Fruit fly (Drosophila melanogaster) whole organism, embryonic: Measurements from ENCODE around the gene Arp3.

ENCODE experiments used
- ATbp ChIP-seq: fragments of 200-800 bp; sonication (Bioruptor generic); optimal IDR thresholded peaks from 2 replicates; lab custom pipeline; 2017; ENCODE audit warnings: missing biosample characterization, mild to moderate bottlenecking, missing genetic modification characterization, missing genetic modification reagents
- Antp ChIP-seq: fragments of 200-800 bp; sonication (Bioruptor generic); optimal IDR thresholded peaks from 3 replicates; lab custom pipeline; 2016; ENCODE audit warnings: missing biosample characterization, missing genetic modification characterization
- Blimp-1 ChIP-seq: fragments of 200-800 bp; sonication (Bioruptor generic); optimal IDR thresholded peaks from 3 replicates; lab custom pipeline; 2018; ENCODE audit warnings: missing biosample characterization, missing genetic modification characterization, mild to moderate bottlenecking, moderate library complexity, missing genetic modification reagents
- CG10147 ChIP-seq: fragments of 200-800 bp; sonication (Bioruptor generic); optimal IDR thresholded peaks from 2 replicates; lab custom pipeline; 2019; ENCODE audit warnings: missing biosample characterization, mild to moderate bottlenecking, missing genetic modification characterization, moderate library complexity
- CG10321 ChIP-seq: fragments of 200-800 bp; sonication (Bioruptor generic); IDR thresholded peaks from 2 replicates; pipeline ENCODE4 v1.3.6; 2022; ENCODE audit warnings: missing biosample characterization, missing genetic modification characterization
- CG10462 ChIP-seq: fragments of 200-800 bp; sonication (Bioruptor generic); optimal IDR thresholded peaks from 2 replicates; lab custom pipeline; 2016; ENCODE audit warnings: missing biosample characterization, missing genetic modification characterization
- CG10543 ChIP-seq: fragments of 200-800 bp; sonication (Bioruptor generic); optimal IDR thresholded peaks from 3 replicates; lab custom pipeline; 2017; ENCODE audit warnings: missing biosample characterization, mild to moderate bottlenecking, missing genetic modification characterization, moderate library complexity
- CG10654 ChIP-seq: fragments of 200-800 bp; sonication (Bioruptor generic); optimal IDR thresholded peaks from 2 replicates; lab custom pipeline; 2016; ENCODE audit warnings: missing biosample characterization, missing genetic modification characterization
- CG11398 ChIP-seq: fragments of 200-800 bp; sonication (Bioruptor generic); optimal IDR thresholded peaks from 2 replicates; lab custom pipeline; 2016; ENCODE audit warnings: missing biosample characterization, missing genetic modification characterization
- CG11560 ChIP-seq: fragments of 200-800 bp; sonication (Bioruptor generic); IDR thresholded peaks from 3 replicates; pipeline ENCODE4 v1.3.6; 2022; ENCODE audit warnings: missing biosample characterization, missing genetic modification characterization
- CG11695 ChIP-seq: fragments of 200-800 bp; sonication (Bioruptor generic); IDR thresholded peaks from 3 replicates; pipeline ENCODE4 v1.3.6; 2022; ENCODE audit warnings: missing biosample characterization, missing genetic modification characterization
- CG12155 ChIP-seq: fragments of 200-800 bp; sonication (Bioruptor generic); optimal IDR thresholded peaks from 3 replicates; lab custom pipeline; 2016; ENCODE audit warnings: missing biosample characterization, missing genetic modification characterization
- CG14441 ChIP-seq: fragments of 200-800 bp; sonication (Bioruptor generic); IDR thresholded peaks from 2 replicates; pipeline ENCODE4 v1.3.6; 2022; ENCODE audit warnings: missing biosample characterization, missing genetic modification characterization
- CG15011 ChIP-seq: fragments of 200-800 bp; sonication (Bioruptor generic); optimal IDR thresholded peaks from 3 replicates; lab custom pipeline; 2018; ENCODE audit warnings: missing biosample characterization, mild to moderate bottlenecking, missing genetic modification characterization
- CG15514 ChIP-seq: fragments of 200-800 bp; sonication (Bioruptor generic); optimal IDR thresholded peaks from 3 replicates; lab custom pipeline; 2017; ENCODE audit warnings: missing biosample characterization, missing genetic modification characterization, mild to moderate bottlenecking, moderate library complexity, missing genetic modification reagents
- CG17612 ChIP-seq: fragments of 200-800 bp; sonication (Bioruptor generic); IDR thresholded peaks from 2 replicates; pipeline ENCODE4 v1.3.6; 2022; ENCODE audit warnings: missing biosample characterization, missing genetic modification characterization
- CG1792 ChIP-seq: fragments of 200-800 bp; sonication (Bioruptor generic); optimal IDR thresholded peaks from 2 replicates; lab custom pipeline; 2016; ENCODE audit warnings: missing biosample characterization, missing genetic modification characterization
- CG2120 ChIP-seq: fragments of 200-800 bp; sonication (Bioruptor generic); optimal IDR thresholded peaks from 3 replicates; lab custom pipeline; 2016; ENCODE audit warnings: missing biosample characterization, missing genetic modification characterization
- CG31441 ChIP-seq: fragments of 200-800 bp; sonication (Bioruptor generic); IDR thresholded peaks from 2 replicates; pipeline ENCODE4 v1.3.6; 2022; ENCODE audit warnings: missing biosample characterization, missing genetic modification characterization
- CG6683 ChIP-seq: fragments of 200-800 bp; sonication (Bioruptor generic); optimal IDR thresholded peaks from 2 replicates; lab custom pipeline; 2017; ENCODE audit warnings: missing biosample characterization, mild to moderate bottlenecking, missing genetic modification characterization, missing genetic modification reagents
- CG9797 ChIP-seq: fragments of 200-800 bp; sonication (Bioruptor generic); optimal IDR thresholded peaks from 3 replicates; lab custom pipeline; 2018; ENCODE audit warnings: missing biosample characterization, mild to moderate bottlenecking, missing genetic modification characterization
- D19B ChIP-seq: fragments of 200-800 bp; sonication (Bioruptor generic); optimal IDR thresholded peaks from 2 replicates; lab custom pipeline; 2017; ENCODE audit warnings: missing biosample characterization, mild to moderate bottlenecking, missing genetic modification characterization
- Fer3 ChIP-seq: fragments of 200-800 bp; sonication (Bioruptor generic); optimal IDR thresholded peaks from 2 replicates; lab custom pipeline; 2018; ENCODE audit warnings: missing biosample characterization, mild to moderate bottlenecking, missing genetic modification characterization, moderate library complexity
- HmgZ ChIP-seq: fragments of 200-800 bp; sonication (Bioruptor generic); optimal IDR thresholded peaks from 2 replicates; lab custom pipeline; 2018; ENCODE audit warnings: missing biosample characterization, mild to moderate bottlenecking, missing genetic modification characterization
- Hr3 ChIP-seq: fragments of 200-800 bp; sonication (Bioruptor generic); optimal IDR thresholded peaks from 3 replicates; lab custom pipeline; 2016; ENCODE audit warnings: missing biosample characterization, missing genetic modification characterization
- Kr ChIP-seq: fragments of 200-800 bp; sonication (Bioruptor generic); optimal IDR thresholded peaks from 2 replicates; lab custom pipeline; 2017; ENCODE audit warnings: missing biosample characterization, mild to moderate bottlenecking, missing genetic modification characterization
- Oli ChIP-seq: fragments of 200-800 bp; sonication (Bioruptor generic); optimal IDR thresholded peaks from 2 replicates; lab custom pipeline; 2018; ENCODE audit warnings: missing biosample characterization, mild to moderate bottlenecking, missing genetic modification characterization, moderate library complexity
- PHDP ChIP-seq: fragments of 200-800 bp; sonication (Bioruptor generic); optimal IDR thresholded peaks from 3 replicates; lab custom pipeline; 2018; ENCODE audit warnings: missing biosample characterization, mild to moderate bottlenecking, missing genetic modification characterization, moderate library complexity
- Side ChIP-seq: fragments of 200-800 bp; sonication (Bioruptor generic); optimal IDR thresholded peaks from 2 replicates; lab custom pipeline; 2016; ENCODE audit warnings: missing biosample characterization, missing genetic modification characterization
- ase ChIP-seq: fragments of 200-800 bp; sonication (Bioruptor generic); IDR thresholded peaks from 3 replicates; pipeline ENCODE4 v1.3.6; 2022; ENCODE audit warnings: missing biosample characterization, missing genetic modification characterization
- cas ChIP-seq: fragments of 200-800 bp; sonication (Bioruptor generic); IDR thresholded peaks from 2 replicates; pipeline ENCODE4 v1.3.6; 2022; ENCODE audit warnings: missing biosample characterization, missing genetic modification characterization
- corto ChIP-seq: fragments of 200-800 bp; sonication (Bioruptor generic); optimal IDR thresholded peaks from 2 replicates; lab custom pipeline; 2016; ENCODE audit warnings: missing biosample characterization, mild to moderate bottlenecking, missing genetic modification characterization, moderate library complexity
- ewg ChIP-seq: fragments of 200-800 bp; sonication (Bioruptor generic); optimal IDR thresholded peaks from 3 replicates; lab custom pipeline; 2017; ENCODE audit warnings: mild to moderate bottlenecking, missing biosample characterization, missing genetic modification reagents, missing genetic modification characterization
- fd64A ChIP-seq: fragments of 200-800 bp; sonication (Bioruptor generic); optimal IDR thresholded peaks from 3 replicates; lab custom pipeline; 2018; ENCODE audit warnings: missing biosample characterization, mild to moderate bottlenecking, missing genetic modification characterization
- hbn ChIP-seq: fragments of 200-800 bp; sonication (Bioruptor generic); IDR thresholded peaks from 2 replicates; pipeline ENCODE4 v1.3.6; 2022; ENCODE audit warnings: missing biosample characterization, missing genetic modification characterization; ENCODE audit not compliant: partially characterized antibody
- jing ChIP-seq: fragments of 200-800 bp; sonication (Bioruptor generic); optimal IDR thresholded peaks from 2 replicates; lab custom pipeline; 2018; ENCODE audit warnings: missing biosample characterization, mild to moderate bottlenecking, missing genetic modification characterization
- kay ChIP-seq: fragments of 200-800 bp; sonication (Bioruptor generic); optimal IDR thresholded peaks from 2 replicates; lab custom pipeline; 2016; ENCODE audit warnings: missing biosample characterization, missing genetic modification characterization
- ken ChIP-seq: fragments of 200-800 bp; sonication (Bioruptor generic); IDR thresholded peaks from 3 replicates; pipeline ENCODE4 v1.3.6; 2022; ENCODE audit warnings: missing biosample characterization, missing genetic modification characterization
- maf-S ChIP-seq: fragments of 200-800 bp; sonication (Bioruptor generic); optimal IDR thresholded peaks from 2 replicates; lab custom pipeline; 2016; ENCODE audit warnings: missing biosample characterization, missing genetic modification characterization
- mirr ChIP-seq: fragments of 200-800 bp; sonication (Bioruptor generic); optimal IDR thresholded peaks from 3 replicates; lab custom pipeline; 2018; ENCODE audit warnings: missing biosample characterization, mild to moderate bottlenecking, missing genetic modification characterization
- nom ChIP-seq: fragments of 200-800 bp; sonication (Bioruptor generic); optimal IDR thresholded peaks from 2 replicates; lab custom pipeline; 2017; ENCODE audit warnings: missing biosample characterization, missing genetic modification characterization, mild to moderate bottlenecking, moderate library complexity, missing genetic modification reagents
- onecut ChIP-seq: fragments of 200-800 bp; sonication (Bioruptor generic); IDR thresholded peaks from 2 replicates; pipeline ENCODE4 v1.3.6; 2022; ENCODE audit warnings: missing biosample characterization, missing genetic modification characterization
- p53 ChIP-seq: fragments of 200-800 bp; sonication (Bioruptor generic); optimal IDR thresholded peaks from 2 replicates; lab custom pipeline; 2016; ENCODE audit warnings: missing biosample characterization, missing genetic modification characterization
- pfk ChIP-seq: fragments of 200-800 bp; sonication (Bioruptor generic); optimal IDR thresholded peaks from 2 replicates; lab custom pipeline; 2018; ENCODE audit warnings: missing biosample characterization, mild to moderate bottlenecking, missing genetic modification characterization, moderate library complexity
- pita ChIP-seq: fragments of 200-800 bp; sonication (Bioruptor generic); optimal IDR thresholded peaks from 2 replicates; lab custom pipeline; 2017; ENCODE audit warnings: missing biosample characterization, mild to moderate bottlenecking, missing genetic modification characterization
- sob ChIP-seq: fragments of 200-800 bp; sonication (Bioruptor generic); IDR thresholded peaks from 2 replicates; pipeline ENCODE4 v1.3.6; 2022; ENCODE audit warnings: missing biosample characterization, missing genetic modification characterization
- stwl ChIP-seq: fragments of 200-800 bp; sonication (Bioruptor generic); optimal IDR thresholded peaks from 3 replicates; lab custom pipeline; 2018; ENCODE audit warnings: missing biosample characterization, mild to moderate bottlenecking, missing genetic modification characterization, moderate library complexity
- tna ChIP-seq: fragments of 200-800 bp; sonication (Bioruptor generic); IDR thresholded peaks from 2 replicates; pipeline ENCODE4 v1.3.6; 2022; ENCODE audit warnings: missing biosample characterization, missing genetic modification characterization; ENCODE audit not compliant: partially characterized antibody
- ttk ChIP-seq: fragments of 200-800 bp; sonication (Bioruptor generic); IDR thresholded peaks from 2 replicates; pipeline ENCODE4 v2.1.2; 2022; ENCODE audit warnings: missing biosample characterization, missing genetic modification characterization
- wek ChIP-seq: fragments of 200-800 bp; sonication (Bioruptor generic); optimal IDR thresholded peaks from 3 replicates; lab custom pipeline; 2018; ENCODE audit warnings: missing biosample characterization, mild to moderate bottlenecking, missing genetic modification characterization, moderate library complexity
- zfh2 ChIP-seq: fragments of 200-800 bp; sonication (Bioruptor generic); optimal IDR thresholded peaks from 2 replicates; lab custom pipeline; 2016; ENCODE audit warnings: missing biosample characterization, missing genetic modification characterization

Gene Arp3

DNA sequence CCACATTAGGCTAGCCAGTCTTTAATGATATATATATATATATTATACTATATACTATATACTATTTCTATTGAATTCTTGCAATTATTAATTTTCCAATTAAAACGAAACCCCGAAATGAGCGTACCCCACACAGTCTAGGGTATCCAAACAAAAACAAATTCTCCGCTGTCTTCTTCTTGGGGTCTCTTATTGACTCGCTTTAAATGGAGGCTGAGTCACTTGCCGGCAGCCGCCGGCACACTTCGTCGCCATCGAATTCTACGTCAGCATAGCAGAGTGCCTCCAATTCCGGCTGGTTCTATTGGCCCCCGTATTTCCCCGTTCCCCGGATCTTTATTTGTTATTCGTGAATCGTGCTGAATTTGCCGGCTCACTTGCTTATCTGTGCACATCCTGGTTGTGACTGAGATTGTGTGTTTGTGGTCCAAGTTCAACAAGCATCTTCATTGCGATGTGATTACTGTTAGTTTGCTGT lies 21.0 kb downstream of the Arp3 start (continued):
- TF ChIP-seq wek (GFP tag; lab: Kevin White, UChicago) = no peak
- TF ChIP-seq jing = no peak
- TF ChIP-seq CG11560 (tag; lab: Robert Waterston, UW) = no peak
- TF ChIP-seq mirr = no peak
- peak; percentile 3 for TF ChIP-seq Oli (tag; lab: Kevin White, UChicago)
- no peak for TF ChIP-seq ase (GFP tag; lab: Robert Waterston, UW)
- TF ChIP-seq CG11695 (GFP tag; lab: Robert Waterston, UW) = peak; percentile 20; the same call in 1 of the 3 replicates
- TF ChIP-seq CG11398 (GFP tag; lab: Kevin White, UChicago) = no peak
- no peak for TF ChIP-seq CG14441 (GFP tag; lab: Robert Waterston, UW)
- peak; percentile 78 for TF ChIP-seq D19B (GFP tag; lab: Kevin White, UChicago)
- no peak for TF ChIP-seq ATbp (GFP tag; lab: Kevin White, UChicago)
- TF ChIP-seq cas (GFP tag; lab: Robert Waterston, UW) = no peak
- TF ChIP-seq Antp (GFP tag; lab: Kevin White, UChicago) = no peak
- no peak for TF ChIP-seq CG10462 (GFP tag; lab: Kevin White, UChicago)
- TF ChIP-seq tna (GFP tag; lab: Robert Waterston, UW) = no peak
- peak; percentile 42 for TF ChIP-seq PHDP (tag; lab: Kevin White, UChicago)
- no peak for TF ChIP-seq ken (GFP tag; lab: Robert Waterston, UW)
- TF ChIP-seq CG31441 = 0 out of 2 replicates have a peak, but pooled peaks have one; percentile 36
- no peak for TF ChIP-seq onecut (GFP tag; lab: Robert Waterston, UW)
- TF ChIP-seq CG15011 (GFP tag; lab: Kevin White, UChicago) = no peak
- TF ChIP-seq CG6683 (GFP tag; lab: Kevin White, UChicago) = no peak
- TF ChIP-seq Hr3 (GFP tag; lab: Kevin White, UChicago) = peak; percentile 16
- TF ChIP-seq CG10543 (GFP tag; lab: Kevin White, UChicago) = peak; percentile 68
- TF ChIP-seq CG10321 (GFP tag; lab: Robert Waterston, UW) = no peak
- peak; percentile 12 for TF ChIP-seq CG15514
- no peak for TF ChIP-seq CG10654 (GFP tag; lab: Kevin White, UChicago)
- no peak for TF ChIP-seq pita (GFP tag; lab: Kevin White, UChicago)
- TF ChIP-seq ttk (GFP tag; lab: Robert Waterston, UW) = no peak
- TF ChIP-seq zfh2 = no peak
- no peak for TF ChIP-seq p53 (GFP tag; lab: Kevin White, UChicago)
- TF ChIP-seq sob (GFP tag; lab: Robert Waterston, UW) = no peak; the same call in 1 of the 2 replicates
- TF ChIP-seq kay (GFP tag; lab: Kevin White, UChicago) = peak; percentile 24
- TF ChIP-seq maf-S (GFP tag; lab: Kevin White, UChicago) = no peak
- no peak for TF ChIP-seq CG10147 (GFP tag; lab: Kevin White, UChicago)
- TF ChIP-seq CG9797 (GFP tag; lab: Kevin White, UChicago) = no peak
- no peak for TF ChIP-seq stwl
- no peak for TF ChIP-seq CG1792 (GFP tag; lab: Kevin White, UChicago)
- TF ChIP-seq corto (GFP tag; lab: Kevin White, UChicago) = no peak
- TF ChIP-seq Fer3 (tag; lab: Kevin White, UChicago) = peak; percentile 40
- TF ChIP-seq CG2120 = peak; percentile 12
- TF ChIP-seq nom (GFP tag; lab: Kevin White, UChicago) = no peak
- no peak for TF ChIP-seq hbn
- TF ChIP-seq Kr (GFP tag; lab: Kevin White, UChicago) = no peak
- no peak for TF ChIP-seq ewg
- TF ChIP-seq Side (GFP tag; lab: Kevin White, UChicago) = no peak
- TF ChIP-seq CG17612 (GFP tag; lab: Robert Waterston, UW) = no peak
- no peak for TF ChIP-seq fd64A (GFP tag; lab: Kevin White, UChicago)
- TF ChIP-seq Blimp-1 (GFP tag; lab: Kevin White, UChicago) = no peak
- no peak for TF ChIP-seq CG12155
- no peak for TF ChIP-seq HmgZ (tag; lab: Kevin White, UChicago)
- no peak for TF ChIP-seq pfk (GFP tag; lab: Kevin White, UChicago)
